Worm (Caenorhabditis elegans) whole organism, L1 larva: ENCODE measurements around the gene Y51H4A.5.

Source experiments
- C34B4.2 ChIP-seq: sonication (generic microtip); optimal IDR thresholded peaks from 2 replicates; lab custom pipeline; 2017; ENCODE audit warnings: mild to moderate bottlenecking, missing genetic modification characterization, missing compliant biosample characterization
- Y116A8C.19 ChIP-seq: sonication (generic microtip); optimal IDR thresholded peaks from 2 replicates; lab custom pipeline; 2016; ENCODE audit warnings: missing compliant biosample characterization, missing genetic modification characterization, borderline replicate concordance
- aha-1 ChIP-seq: fragments of 150-350 bp; optimal IDR thresholded peaks from 2 replicates; lab custom pipeline; 2014; ENCODE audit warnings: missing biosample characterization, missing genetic modification characterization
- blmp-1 ChIP-seq: fragments of 150-350 bp; optimal IDR thresholded peaks from 2 replicates; lab custom pipeline; 2014; ENCODE audit warnings: missing biosample characterization, missing genetic modification characterization
- ceh-8 ChIP-seq: fragments of 200-800 bp; sonication (Bioruptor generic); optimal IDR thresholded peaks from 2 replicates; lab custom pipeline; 2018; ENCODE audit warnings: mild to moderate bottlenecking, missing genetic modification characterization, moderate library complexity, missing compliant biosample characterization
- ceh-88 ChIP-seq: fragments of 200-800 bp; sonication (Bioruptor generic); IDR thresholded peaks from 2 replicates; pipeline ENCODE4 v1.3.6; 2022; ENCODE audit warnings: missing genetic modification characterization, missing compliant biosample characterization
- dpl-1 ChIP-seq, 3 experiments: fragments of 150-350 bp in 2 of 3; sonication (generic microtip) in 1 of 3; optimal IDR thresholded peaks; 2 replicates each; lab custom pipeline; 2014 to 2017; ENCODE audit warnings: missing biosample characterization in 3 of 3, missing genetic modification characterization in 3 of 3, missing genetic modification reagents in 3 of 3
- dsc-1 ChIP-seq: sonication (generic microtip); optimal IDR thresholded peaks from 2 replicates; lab custom pipeline; 2016; ENCODE audit warnings: mild to moderate bottlenecking, missing genetic modification characterization, missing compliant biosample characterization
- efl-1 ChIP-seq, 4 experiments: fragments of 150-350 bp; optimal IDR thresholded peaks in 3 of 4; peaks in 1 of 4; 1 replicate in 1 of 4; 2 replicates in 3 of 4; lab custom pipeline; 2014; ENCODE audit warnings: missing biosample characterization in 2 of 4, missing genetic modification characterization in 2 of 4, missing genetic modification reagents in 2 of 4
- egl-13 ChIP-seq: sonication (generic microtip); optimal IDR thresholded peaks from 2 replicates; lab custom pipeline; 2016; ENCODE audit warnings: missing genotype, missing genetic modification reagents, missing genetic modification characterization, missing compliant biosample characterization
- egl-27 ChIP-seq, 2 experiments: fragments of 150-350 bp in 1 of 2; sonication (generic microtip); optimal IDR thresholded peaks; 3 replicates each; lab custom pipeline; 2017 to 2018; ENCODE audit warnings: missing biosample characterization in 2 of 2, missing genetic modification characterization in 2 of 2, missing genetic modification reagents in 2 of 2
- elt-2 ChIP-seq: sonication (generic microtip); optimal IDR thresholded peaks from 2 replicates; lab custom pipeline; 2016; ENCODE audit warnings: missing genetic modification characterization, mild to moderate bottlenecking, inconsistent platforms, missing compliant biosample characterization, missing genetic modification reagents
- elt-3 ChIP-seq, 6 experiments: fragments of 150-350 bp in 1 of 6; sonication (generic microtip); optimal IDR thresholded peaks; 2 replicates each; lab custom pipeline; 2017 to 2018; ENCODE audit warnings: missing biosample characterization in 6 of 6, missing genetic modification characterization in 6 of 6, inconsistent platforms in 1 of 6
- ets-5 ChIP-seq: fragments of 200-800 bp; sonication (Bioruptor generic); IDR thresholded peaks from 2 replicates; pipeline ENCODE4 v1.3.6; 2022; ENCODE audit warnings: missing genetic modification characterization, missing compliant biosample characterization
- fkh-8 ChIP-seq: sonication (generic microtip); optimal IDR thresholded peaks from 2 replicates; lab custom pipeline; 2016; ENCODE audit warnings: mild to moderate bottlenecking, missing genetic modification characterization, missing compliant biosample characterization
- hlh-4 ChIP-seq: sonication (generic microtip); optimal IDR thresholded peaks from 2 replicates; lab custom pipeline; 2016; ENCODE audit warnings: mild to moderate bottlenecking, missing genetic modification characterization, missing compliant biosample characterization
- jun-1 ChIP-seq: fragments of 150-350 bp; optimal IDR thresholded peaks from 2 replicates; lab custom pipeline; 2014; ENCODE audit warnings: missing biosample characterization, missing genetic modification reagents, missing genetic modification characterization
- lin-14 ChIP-seq: fragments of 200-800 bp; sonication (Bioruptor generic); optimal IDR thresholded peaks from 2 replicates; lab custom pipeline; 2018; ENCODE audit warnings: mild to moderate bottlenecking, missing genetic modification characterization, moderate library complexity, missing compliant biosample characterization
- lin-15B ChIP-seq: fragments of 150-350 bp; sonication (generic microtip); optimal IDR thresholded peaks from 3 replicates; lab custom pipeline; 2014; ENCODE audit warnings: missing biosample characterization, missing genetic modification characterization
- lin-35 ChIP-seq, 2 experiments: fragments of 150-350 bp; optimal IDR thresholded peaks; 2 replicates each; lab custom pipeline; 2014; ENCODE audit warnings: missing biosample characterization in 2 of 2, missing genetic modification characterization in 2 of 2, missing genetic modification reagents in 2 of 2
- lin-39 ChIP-seq: fragments of 150-350 bp; optimal IDR thresholded peaks from 2 replicates; lab custom pipeline; 2014; ENCODE audit warnings: missing biosample characterization, missing genetic modification reagents, missing genetic modification characterization
- lsy-2 ChIP-seq, 2 experiments: fragments of 150-350 bp; optimal IDR thresholded peaks; 2 replicates each; lab custom pipeline; 2014; ENCODE audit warnings: missing biosample characterization in 2 of 2, missing genetic modification characterization in 2 of 2
- mab-9 ChIP-seq: fragments of 200-800 bp; sonication (Bioruptor generic); IDR thresholded peaks from 2 replicates; pipeline ENCODE4 v1.3.6; 2022; ENCODE audit warnings: missing genetic modification reagents, missing genetic modification characterization, missing compliant biosample characterization
- mef-2 ChIP-seq: fragments of 150-350 bp; optimal IDR thresholded peaks from 2 replicates; lab custom pipeline; 2014; ENCODE audit warnings: missing biosample characterization, missing genetic modification characterization
- mep-1 ChIP-seq: fragments of 150-350 bp; optimal IDR thresholded peaks from 2 replicates; lab custom pipeline; 2014; ENCODE audit warnings: missing biosample characterization, missing genetic modification characterization
- nhr-28 ChIP-seq: fragments of 150-350 bp; optimal IDR thresholded peaks from 2 replicates; lab custom pipeline; 2014; ENCODE audit warnings: missing biosample characterization, missing genetic modification characterization
- nhr-47 ChIP-seq: sonication (generic microtip); optimal IDR thresholded peaks from 2 replicates; lab custom pipeline; 2016; ENCODE audit warnings: mild to moderate bottlenecking, missing genetic modification characterization, moderate library complexity, missing compliant biosample characterization
- nhr-71 ChIP-seq: sonication (generic microtip); optimal IDR thresholded peaks from 2 replicates; lab custom pipeline; 2016; ENCODE audit warnings: mild to moderate bottlenecking, missing genetic modification characterization, moderate library complexity, missing compliant biosample characterization
- nhr-77 ChIP-seq: fragments of 150-350 bp; optimal IDR thresholded peaks from 2 replicates; lab custom pipeline; 2014; ENCODE audit warnings: missing biosample characterization, missing genetic modification characterization
- pag-3 ChIP-seq: sonication (generic microtip); optimal IDR thresholded peaks from 2 replicates; lab custom pipeline; 2017; ENCODE audit warnings: missing genetic modification characterization, mild to moderate bottlenecking, missing compliant biosample characterization, antibody characterized with exemption, borderline replicate concordance; ENCODE audit not compliant: insufficient read depth
- pqm-1 ChIP-seq: sonication (generic microtip); optimal IDR thresholded peaks from 3 replicates; lab custom pipeline; 2017; ENCODE audit warnings: missing biosample characterization, missing genetic modification characterization
- snpc-4 ChIP-seq: fragments of 150-350 bp; optimal IDR thresholded peaks from 2 replicates; lab custom pipeline; 2014; ENCODE audit warnings: missing biosample characterization, missing genetic modification characterization
- snu-23 ChIP-seq: sonication (generic microtip); optimal IDR thresholded peaks from 2 replicates; lab custom pipeline; 2016; ENCODE audit warnings: missing genetic modification characterization, missing compliant biosample characterization
- sox-4 ChIP-seq: sonication (generic microtip); optimal IDR thresholded peaks from 2 replicates; lab custom pipeline; 2016; ENCODE audit warnings: missing genetic modification characterization, missing compliant biosample characterization
- sup-37 ChIP-seq: fragments of 200-800 bp; sonication (Bioruptor generic); optimal IDR thresholded peaks from 2 replicates; lab custom pipeline; 2018; ENCODE audit warnings: mild to moderate bottlenecking, missing genetic modification characterization, missing compliant biosample characterization
- swsn-7 ChIP-seq: sonication (generic microtip); optimal IDR thresholded peaks from 2 replicates; lab custom pipeline; 2016; ENCODE audit warnings: missing genetic modification characterization, missing compliant biosample characterization
- tbx-2 ChIP-seq: sonication (generic microtip); optimal IDR thresholded peaks from 2 replicates; lab custom pipeline; 2016; ENCODE audit warnings: missing genetic modification characterization, missing compliant biosample characterization
- unc-130 ChIP-seq: fragments of 150-350 bp; optimal IDR thresholded peaks from 2 replicates; lab custom pipeline; 2017; ENCODE audit warnings: missing biosample characterization, missing genetic modification characterization, inconsistent platforms
- unc-62 ChIP-seq: fragments of 150-350 bp; optimal IDR thresholded peaks from 2 replicates; lab custom pipeline; 2014; ENCODE audit warnings: missing biosample characterization, missing genetic modification reagents, missing genetic modification characterization
- unc-86 ChIP-seq: sonication (generic microtip); optimal IDR thresholded peaks from 2 replicates; lab custom pipeline; 2016; ENCODE audit warnings: missing genetic modification characterization, missing compliant biosample characterization
- vab-15 ChIP-seq: sonication (generic microtip); optimal IDR thresholded peaks from 2 replicates; lab custom pipeline; 2017; ENCODE audit warnings: missing genotype, mild to moderate bottlenecking, missing genetic modification characterization, missing compliant biosample characterization
- xbp-1 ChIP-seq: sonication (generic microtip); optimal IDR thresholded peaks from 2 replicates; lab custom pipeline; 2016; ENCODE audit warnings: missing genetic modification characterization, missing compliant biosample characterization
- ztf-11 ChIP-seq, 2 experiments: sonication (generic microtip); optimal IDR thresholded peaks; 2 replicates each; lab custom pipeline; 2016 to 2017; ENCODE audit warnings: missing genetic modification characterization in 2 of 2, missing biosample characterization in 1 of 2, missing compliant biosample characterization in 1 of 2
- ztf-4 ChIP-seq: fragments of 150-350 bp; optimal IDR thresholded peaks from 2 replicates; lab custom pipeline; 2014; ENCODE audit warnings: missing biosample characterization, missing genetic modification characterization

Y51H4A.5 gene

DNA sequence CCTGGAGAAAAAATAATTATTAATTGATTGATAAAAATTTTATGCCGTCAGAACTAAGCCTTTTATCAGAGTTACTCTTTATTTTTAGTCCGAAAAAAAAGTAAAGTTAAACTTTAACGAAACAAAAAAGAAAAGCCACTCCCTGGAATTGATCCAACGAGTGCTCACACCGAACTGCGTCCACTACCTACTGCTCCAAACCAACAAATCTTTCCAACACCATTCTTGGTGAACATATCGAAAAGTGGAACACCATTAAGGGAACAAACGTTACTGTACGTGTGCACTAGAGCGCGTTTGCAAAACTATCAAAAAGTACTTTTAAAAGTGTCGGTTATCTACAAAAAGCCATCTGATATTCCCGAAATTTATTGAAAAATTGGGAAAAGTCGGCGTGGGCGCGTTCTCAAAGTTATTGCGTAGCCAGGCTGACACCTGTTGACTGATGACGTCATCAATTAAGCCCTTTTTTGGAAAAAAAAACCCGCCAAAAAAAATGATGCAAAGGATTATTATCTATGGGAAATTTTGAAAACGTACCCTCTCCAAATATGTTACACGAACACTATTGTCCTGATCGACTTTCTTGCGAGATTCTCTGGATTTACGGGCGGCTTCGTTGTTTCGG lies 22.2 kb downstream of the Y51H4A.5 start:
- TF ChIP-seq mep-1 (tag; lab: Kevin White, UChicago) (no peak), mef-2 (no peak), lin-39 (tag; lab: Kevin White, UChicago) (no peak), hlh-4 (no peak), nhr-28 (tag; lab: Kevin White, UChicago) (no peak), elt-2 (no peak), efl-1 (optimal IDR thresholded peaks at IDR 0.05; lab: Kevin White, UChicago) (no peak), efl-1 (GFP tag; optimal IDR thresholded peaks at IDR 0.05 in 1 of 2; lab: Kevin White, UChicago) (no peak), swsn-7 (tag; lab: Kevin White, UChicago) (no peak)

DNA sequence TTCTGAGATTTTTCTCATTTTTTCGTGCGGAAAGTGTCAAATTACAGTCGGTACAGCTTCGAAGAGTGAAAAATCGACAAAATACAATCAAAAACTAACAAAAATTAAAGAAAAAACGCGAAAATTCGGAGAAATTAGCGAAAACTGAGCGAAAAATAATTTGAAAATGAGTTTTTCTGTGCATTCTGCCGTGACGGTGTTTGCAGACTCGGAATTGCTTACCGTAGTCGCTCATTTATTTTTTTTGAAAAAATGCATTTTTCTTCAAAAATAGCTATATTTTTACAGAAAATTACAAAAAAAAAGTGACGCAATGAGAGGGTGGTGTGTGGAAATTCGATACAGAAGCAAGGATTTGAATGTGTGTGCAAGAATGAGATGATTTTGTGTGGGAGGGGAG lies 22.9 kb downstream of the Y51H4A.5 start:
- no peak for TF ChIP-seq sup-37
- TF ChIP-seq xbp-1 (tag; lab: Kevin White, UChicago), result no peak
- TF ChIP-seq elt-3 (tag; optimal IDR thresholded peaks at IDR 0.05; lab: Kevin White, UChicago), result no peak
- no peak for TF ChIP-seq snpc-4 (tag; lab: Kevin White, UChicago)
- TF ChIP-seq vab-15 (tag; lab: Kevin White, UChicago), result no peak
- TF ChIP-seq egl-27 (tag; optimal IDR thresholded peaks at IDR 0.05; lab: Kevin White, UChicago), result no peak
- no peak for TF ChIP-seq lin-35 (GFP tag; optimal IDR thresholded peaks at IDR 0.05; lab: Kevin White, UChicago)
- no peak for TF ChIP-seq mab-9 (GFP tag; lab: Robert Waterston, UW)
- TF ChIP-seq lin-39 (tag; lab: Kevin White, UChicago), result no peak
- no peak for TF ChIP-seq C34B4.2 (tag; lab: Kevin White, UChicago)
- no peak for TF ChIP-seq ets-5
- TF ChIP-seq dsc-1, result no peak
- TF ChIP-seq nhr-71 (tag; lab: Kevin White, UChicago), result no peak
- TF ChIP-seq tbx-2 (tag; lab: Kevin White, UChicago), result no peak
- no peak for TF ChIP-seq pag-3 (tag; lab: Kevin White, UChicago)
- TF ChIP-seq fkh-8 (tag; lab: Kevin White, UChicago), result no peak
- TF ChIP-seq jun-1, result no peak
- no peak for TF ChIP-seq aha-1 (tag; lab: Kevin White, UChicago)
- TF ChIP-seq unc-62 (GFP tag; lab: Kevin White, UChicago), result no peak
- no peak for TF ChIP-seq egl-13
- TF ChIP-seq, all 84 proteins: peak for 0

- TF ChIP-seq ceh-88, result no peak
- no peak for TF ChIP-seq efl-1 (optimal IDR thresholded peaks at IDR 0.05; lab: Kevin White, UChicago)
- TF ChIP-seq efl-1 (GFP tag; optimal IDR thresholded peaks at IDR 0.05 in 1 of 2; lab: Kevin White, UChicago), result peak in 1 of 2 experiments; percentile 51
Measured at ce11 chrIV:16502387-16502786, 23.6 kb downstream of the Y51H4A.5 start.

ce11 chrIV:16501855-16502254 lies 24.1 kb downstream of the Y51H4A.5 start:
- TF ChIP-seq mep-1 (tag; lab: Kevin White, UChicago) (peak; percentile 13), lin-14 (GFP tag; lab: Kevin White, UChicago) (peak; percentile 85), blmp-1 (tag; lab: Kevin White, UChicago) (peak; percentile 70), unc-130 (tag; lab: Kevin White, UChicago) (peak; percentile 20), nhr-71 (tag; lab: Kevin White, UChicago) (peak; percentile 61), sox-4 (no peak), ceh-8 (GFP tag; lab: Kevin White, UChicago) (peak; percentile 4), ztf-4 (tag; lab: Kevin White, UChicago) (no peak), dsc-1 (peak; percentile 82), lin-15B (tag; lab: Kevin White, UChicago) (no peak), snu-23 (peak; percentile 61), lsy-2 (tag; optimal IDR thresholded peaks at IDR 0.05; lab: Kevin White, UChicago) (peak; percentile 39 to 56), ztf-11 (tag; optimal IDR thresholded peaks at IDR 0.05; lab: Kevin White, UChicago) (no peak), nhr-47 (tag; lab: Kevin White, UChicago) (no peak), mef-2 (no peak), tbx-2 (tag; lab: Kevin White, UChicago) (peak; percentile 30), unc-86 (tag; lab: Kevin White, UChicago) (peak; percentile 21), dpl-1 (GFP tag; optimal IDR thresholded peaks at IDR 0.05; lab: Kevin White, UChicago) (peak in 2 of 3 experiments; percentile 28 to 31), lin-35 (GFP tag; optimal IDR thresholded peaks at IDR 0.05; lab: Kevin White, UChicago) (peak; percentile 8 to 62), elt-3 (tag; optimal IDR thresholded peaks at IDR 0.05; lab: Kevin White, UChicago) (no peak), Y116A8C.19 (no peak), nhr-77 (tag; lab: Kevin White, UChicago) (peak; percentile 41), pqm-1 (tag; lab: Kevin White, UChicago) (peak; percentile 61), mab-9 (GFP tag; lab: Robert Waterston, UW) (no peak), egl-27 (tag; optimal IDR thresholded peaks at IDR 0.05; lab: Kevin White, UChicago) (peak in 1 of 2 experiments; percentile 35), efl-1 (optimal IDR thresholded peaks at IDR 0.05; lab: Kevin White, UChicago) (peak; percentile 41 to 70), efl-1 (GFP tag; optimal IDR thresholded peaks at IDR 0.05 in 1 of 2; lab: Kevin White, UChicago) (peak; percentile 8 to 86), swsn-7 (tag; lab: Kevin White, UChicago) (peak; percentile 33)
